Worm (Caenorhabditis elegans): Measurements from ENCODE around the gene atg-16.1.

The atg-16.1 gene

DNA sequence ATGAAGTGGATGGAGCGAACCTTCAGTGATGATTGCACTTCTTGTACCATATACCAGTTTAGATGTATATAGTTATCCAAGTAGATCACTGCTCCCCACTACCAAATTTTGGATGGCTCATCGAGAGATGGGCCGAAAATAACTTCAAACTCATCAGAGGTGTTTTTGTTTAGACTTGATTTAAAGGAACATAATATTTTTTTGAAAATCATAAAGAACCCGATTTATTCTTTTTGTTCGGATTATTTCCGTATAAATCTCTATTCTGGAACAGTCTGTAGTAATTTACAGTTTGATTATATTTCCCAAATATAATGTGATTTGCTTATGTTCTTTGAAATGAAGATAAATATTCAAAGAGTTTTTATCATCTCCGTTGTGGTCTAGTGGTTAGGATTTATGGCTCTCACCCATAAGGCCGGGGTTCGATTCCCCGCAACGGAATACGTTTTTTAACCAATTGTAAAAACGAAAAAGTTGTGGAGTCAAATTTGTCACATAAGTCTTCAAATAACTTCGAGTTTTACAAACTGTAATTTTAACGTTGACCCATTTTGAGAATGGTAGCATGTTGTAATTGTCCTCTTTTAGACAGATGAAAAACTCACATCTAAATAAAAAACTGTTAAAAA is 51.9 kb downstream of the atg-16.1 start:
- TF ChIP-seq nhr-10 (tag; optimal IDR thresholded peaks at IDR 0.05) (no peak), elt-3 (tag; optimal IDR thresholded peaks at IDR 0.05) (no peak), peb-1 (tag; optimal IDR thresholded peaks at IDR 0.05) (no peak), ztf-4 (tag; optimal IDR thresholded peaks at IDR 0.05) (no peak)
